Fruit fly (Drosophila melanogaster): ENCODE measurements around the gene CG14811.

Gene CG14811

dm6 chrX:1858867-1859266, 36.7 kb upstream of the CG14811 start, which contains the start of gene Lamtor5 (continued):
- TF ChIP-seq ssp (GFP tag; IDR thresholded peaks at IDR 0.05), result no peak
- TF ChIP-seq CG4854 (GFP tag; optimal IDR thresholded peaks at IDR 0.05), result peak; percentile 2
- peak; percentile 28; the same call in 1 of the 3 replicates for TF ChIP-seq HLH4C (GFP tag; IDR thresholded peaks at IDR 0.05; ENCODE audit: partially characterized antibody)
- peak; percentile 5 for TF ChIP-seq CG10209 (GFP tag; optimal IDR thresholded peaks at IDR 0.05)
- TF ChIP-seq fu2 (GFP tag; optimal IDR thresholded peaks at IDR 0.05), result peak; percentile 14
- TF ChIP-seq MBD-R2 (GFP tag; IDR thresholded peaks at IDR 0.05), result peak; percentile 88
- TF ChIP-seq HLHmδ (GFP tag; optimal IDR thresholded peaks at IDR 0.05), result no peak
- TF ChIP-seq bcd (GFP tag; optimal IDR thresholded peaks at IDR 0.05), result peak; percentile 48
- TF ChIP-seq Ets97D (GFP tag; optimal IDR thresholded peaks at IDR 0.05), result peak; percentile 28
- TF ChIP-seq CG4424 (GFP tag; optimal IDR thresholded peaks at IDR 0.05), result no peak
- TF ChIP-seq CG31441 (GFP tag; IDR thresholded peaks at IDR 0.05), result peak; percentile 54
- no peak for TF ChIP-seq fd3F (GFP tag; optimal IDR thresholded peaks at IDR 0.05)
- no peak for TF ChIP-seq Spps (tag; optimal IDR thresholded peaks at IDR 0.05)
- TF ChIP-seq bbx (GFP tag; IDR thresholded peaks at IDR 0.05; ENCODE audit: partially characterized antibody), result 0 out of 2 replicates have a peak, but pooled peaks have one; percentile 28
- no peak for TF ChIP-seq CG3726 (GFP tag; IDR thresholded peaks at IDR 0.05)
- TF ChIP-seq BEAF-32 (GFP tag; optimal IDR thresholded peaks at IDR 0.05), result peak; percentile 15
- TF ChIP-seq CG9932 (GFP tag; IDR thresholded peaks at IDR 0.05), result peak; percentile 76
- peak; percentile 24 for TF ChIP-seq stwl (tag; optimal IDR thresholded peaks at IDR 0.05)
- TF ChIP-seq CG6683 (GFP tag; optimal IDR thresholded peaks at IDR 0.05), result no peak
- TF ChIP-seq Nf-YC (tag; optimal IDR thresholded peaks at IDR 0.05), result peak; percentile 29
- TF ChIP-seq fd96Cb (tag; optimal IDR thresholded peaks at IDR 0.05), result peak; percentile 8
- peak; percentile 55 for TF ChIP-seq grau (tag; optimal IDR thresholded peaks at IDR 0.05)
- TF ChIP-seq Hsf (GFP tag; optimal IDR thresholded peaks at IDR 0.05), result peak; percentile 32
- no peak for TF ChIP-seq jigr1 (GFP tag; IDR thresholded peaks at IDR 0.05)
- no peak for TF ChIP-seq Ada2b (GFP tag; IDR thresholded peaks at IDR 0.05)
- peak; percentile 71 for TF ChIP-seq CG2120 (GFP tag; optimal IDR thresholded peaks at IDR 0.05)
- TF ChIP-seq lmd (GFP tag; IDR thresholded peaks at IDR 0.05), result peak; percentile 50; the same call in 1 of the 2 replicates
- TF ChIP-seq prd (optimal IDR thresholded peaks at IDR 0.05), result no peak
- TF ChIP-seq prd (GFP tag; IDR thresholded peaks at IDR 0.05), result 0 out of 3 replicates have a peak, but pooled peaks have one; percentile 40
- TF ChIP-seq CG6854 (GFP tag; optimal IDR thresholded peaks at IDR 0.05), result peak; percentile 32
- TF ChIP-seq CG34422 (GFP tag; IDR thresholded peaks at IDR 0.05), result peak; percentile 59; the same call in 1 of the 3 replicates
- TF ChIP-seq CG17912 (GFP tag; optimal IDR thresholded peaks at IDR 0.05), result no peak
- peak; percentile 43; the same call in 1 of the 3 replicates for TF ChIP-seq CG17361 (GFP tag; IDR thresholded peaks at IDR 0.05)
- no peak for TF ChIP-seq Eip74EF (GFP tag; optimal IDR thresholded peaks at IDR 0.05)
- TF ChIP-seq cg (GFP tag; optimal IDR thresholded peaks at IDR 0.05), result no peak
- TF ChIP-seq sc (optimal IDR thresholded peaks at IDR 0.05), result no peak
- TF ChIP-seq sc (GFP tag; optimal IDR thresholded peaks at IDR 0.05), result no peak
- TF ChIP-seq dpn (GFP tag; optimal IDR thresholded peaks at IDR 0.05), result peak; percentile 38 to 44
- TF ChIP-seq bowl (GFP tag; IDR thresholded peaks at IDR 0.05), result no peak
- no peak for TF ChIP-seq zfh1 (GFP tag; IDR thresholded peaks at IDR 0.05)
- TF ChIP-seq CG12155 (GFP tag; optimal IDR thresholded peaks at IDR 0.05), result peak; percentile 20
- TF ChIP-seq CG11247 (GFP tag; IDR thresholded peaks at IDR 0.05), result no peak
- 0 out of 2 replicates have a peak, but pooled peaks have one; percentile 20 for TF ChIP-seq CG10366 (GFP tag; IDR thresholded peaks at IDR 0.05)
- TF ChIP-seq ems (GFP tag; optimal IDR thresholded peaks at IDR 0.05), result peak; percentile 46
- peak; percentile 1 for TF ChIP-seq B-H2 (GFP tag; optimal IDR thresholded peaks at IDR 0.05)
- TF ChIP-seq CG8478 (optimal IDR thresholded peaks at IDR 0.05), result no peak
- TF ChIP-seq hkb (optimal IDR thresholded peaks at IDR 0.05), result no peak
- peak; percentile 39; the same call in 1 of the 2 replicates for TF ChIP-seq hkb (GFP tag; IDR thresholded peaks at IDR 0.05)
- TF ChIP-seq CG32532 (GFP tag; IDR thresholded peaks at IDR 0.05), result peak; percentile 72
- no peak for TF ChIP-seq Hmx (GFP tag; optimal IDR thresholded peaks at IDR 0.05)
- peak; percentile 15; the same call in 1 of the 2 replicates for TF ChIP-seq klu (GFP tag; IDR thresholded peaks at IDR 0.05)
- peak; percentile 33 for TF ChIP-seq CG17385 (GFP tag; optimal IDR thresholded peaks at IDR 0.05)
